Worm (Caenorhabditis elegans) whole organism, L3 larva: Measurements from ENCODE around the gene ZK688.5.

Experiments used
- R02D3.7 ChIP-seq: fragments of 150-350 bp; optimal IDR thresholded peaks from 2 replicates; lab custom pipeline; 2014; ENCODE audit warnings: missing biosample characterization, missing genetic modification characterization
- ZK546.5 ChIP-seq: sonication (generic microtip); optimal IDR thresholded peaks from 2 replicates; lab custom pipeline; 2017; ENCODE audit warnings: missing biosample characterization, missing genetic modification characterization
- aly-2 ChIP-seq: fragments of 150-350 bp; optimal IDR thresholded peaks from 2 replicates; lab custom pipeline; 2014; ENCODE audit warnings: missing biosample characterization, missing genetic modification characterization
- ama-1 ChIP-seq: fragments of 150-350 bp; optimal IDR thresholded peaks from 2 replicates; lab custom pipeline; 2018
- ceh-16 ChIP-seq: sonication (generic microtip); optimal IDR thresholded peaks from 2 replicates; lab custom pipeline; 2017; ENCODE audit warnings: missing biosample characterization, missing genetic modification characterization
- ceh-28 ChIP-seq: fragments of 150-350 bp; optimal IDR thresholded peaks from 2 replicates; lab custom pipeline; 2014; ENCODE audit warnings: missing biosample characterization, missing genetic modification reagents, missing genetic modification characterization
- ceh-82 ChIP-seq: fragments of 150-350 bp; optimal IDR thresholded peaks from 2 replicates; lab custom pipeline; 2014; ENCODE audit warnings: missing biosample characterization, missing genetic modification characterization
- ceh-9 ChIP-seq: sonication (generic microtip); optimal IDR thresholded peaks from 2 replicates; lab custom pipeline; 2018; ENCODE audit warnings: missing biosample characterization, missing genetic modification characterization
- daf-12 ChIP-seq: fragments of 150-350 bp; optimal IDR thresholded peaks from 2 replicates; lab custom pipeline; 2014; ENCODE audit warnings: missing biosample characterization, missing genetic modification reagents, missing genetic modification characterization
- egl-27 ChIP-seq: sonication (generic microtip); optimal IDR thresholded peaks from 4 replicates; lab custom pipeline; 2017; ENCODE audit warnings: missing biosample characterization, missing genetic modification reagents, missing genetic modification characterization
- elt-1 ChIP-seq: fragments of 150-350 bp; optimal IDR thresholded peaks from 2 replicates; lab custom pipeline; 2014; ENCODE audit warnings: missing biosample characterization, missing genetic modification characterization
- elt-2 ChIP-seq: sonication (generic microtip); optimal IDR thresholded peaks from 2 replicates; lab custom pipeline; 2016; ENCODE audit warnings: missing genetic modification reagents, mild to moderate bottlenecking, missing genetic modification characterization, missing compliant biosample characterization
- eor-1 ChIP-seq, 2 experiments: fragments of 150-350 bp; optimal IDR thresholded peaks; 2 replicates each; lab custom pipeline; 2014 to 2018; ENCODE audit warnings: missing biosample characterization in 2 of 2, missing genetic modification characterization in 2 of 2
- fkh-10 ChIP-seq: sonication (generic microtip); optimal IDR thresholded peaks from 2 replicates; lab custom pipeline; 2017; ENCODE audit warnings: missing biosample characterization, missing genetic modification reagents, missing genetic modification characterization
- fos-1 ChIP-seq: fragments of 150-350 bp; optimal IDR thresholded peaks from 2 replicates; lab custom pipeline; 2014; ENCODE audit warnings: missing biosample characterization, missing genetic modification characterization
- hmg-11 ChIP-seq: sonication (generic microtip); optimal IDR thresholded peaks from 2 replicates; lab custom pipeline; 2016; ENCODE audit warnings: missing genetic modification characterization, missing compliant biosample characterization
- jun-1 ChIP-seq: fragments of 150-350 bp; optimal IDR thresholded peaks from 2 replicates; lab custom pipeline; 2014; ENCODE audit warnings: missing biosample characterization, missing genetic modification reagents, missing genetic modification characterization
- lin-15B ChIP-seq: fragments of 150-350 bp; optimal IDR thresholded peaks from 2 replicates; lab custom pipeline; 2014; ENCODE audit warnings: missing biosample characterization, missing genetic modification characterization
- lin-39 ChIP-seq: fragments of 150-350 bp; optimal IDR thresholded peaks from 2 replicates; lab custom pipeline; 2018; ENCODE audit warnings: missing biosample characterization, missing genetic modification reagents, missing genetic modification characterization
- lsy-12 ChIP-seq: sonication (generic microtip); optimal IDR thresholded peaks from 2 replicates; lab custom pipeline; 2016; ENCODE audit warnings: mild to moderate bottlenecking, missing genetic modification characterization, missing compliant biosample characterization
- mdl-1 ChIP-seq: fragments of 150-350 bp; optimal IDR thresholded peaks from 2 replicates; lab custom pipeline; 2014; ENCODE audit warnings: missing biosample characterization, missing genetic modification characterization
- mml-1 ChIP-seq: fragments of 150-350 bp; sonication (generic microtip); optimal IDR thresholded peaks from 3 replicates; lab custom pipeline; 2014; ENCODE audit warnings: missing biosample characterization, missing genetic modification characterization
- nfya-1 ChIP-seq: sonication (generic microtip); optimal IDR thresholded peaks from 2 replicates; lab custom pipeline; 2017; ENCODE audit warnings: missing genetic modification characterization, mild to moderate bottlenecking, missing compliant biosample characterization, antibody characterized with exemption, moderate library complexity; ENCODE audit not compliant: insufficient read depth
- nhr-11 ChIP-seq: fragments of 150-350 bp; optimal IDR thresholded peaks from 2 replicates; lab custom pipeline; 2014; ENCODE audit warnings: missing biosample characterization, missing genetic modification characterization
- nhr-12 ChIP-seq: fragments of 150-350 bp; optimal IDR thresholded peaks from 2 replicates; lab custom pipeline; 2014; ENCODE audit warnings: missing biosample characterization, missing genetic modification characterization
- nhr-237 ChIP-seq: fragments of 150-350 bp; optimal IDR thresholded peaks from 2 replicates; lab custom pipeline; 2014; ENCODE audit warnings: missing biosample characterization, missing genetic modification characterization
- nhr-25 ChIP-seq: sonication (generic microtip); optimal IDR thresholded peaks from 2 replicates; lab custom pipeline; 2017; ENCODE audit warnings: missing biosample characterization, missing genetic modification characterization
- nhr-28 ChIP-seq: fragments of 150-350 bp; optimal IDR thresholded peaks from 2 replicates; lab custom pipeline; 2014; ENCODE audit warnings: missing biosample characterization, missing genetic modification characterization
- nhr-43 ChIP-seq: sonication (generic microtip); optimal IDR thresholded peaks from 2 replicates; lab custom pipeline; 2016; ENCODE audit warnings: mild to moderate bottlenecking, missing genetic modification characterization, missing compliant biosample characterization; ENCODE audit not compliant: poor library complexity, severe bottlenecking
- nhr-67 ChIP-seq: fragments of 150-350 bp; optimal IDR thresholded peaks from 2 replicates; lab custom pipeline; 2014; ENCODE audit warnings: missing biosample characterization, missing genetic modification characterization
- nhr-77 ChIP-seq: fragments of 150-350 bp; optimal IDR thresholded peaks from 2 replicates; lab custom pipeline; 2014; ENCODE audit warnings: missing biosample characterization, missing genetic modification characterization
- pha-4 ChIP-seq: fragments of 150-350 bp; optimal IDR thresholded peaks from 2 replicates; lab custom pipeline; 2014; ENCODE audit warnings: missing biosample characterization, missing genetic modification reagents, missing genetic modification characterization
- pqm-1 ChIP-seq: fragments of 150-350 bp; optimal IDR thresholded peaks from 2 replicates; lab custom pipeline; 2017; ENCODE audit warnings: missing biosample characterization, missing genetic modification characterization, inconsistent platforms
- sea-2 ChIP-seq: fragments of 150-350 bp; sonication (generic microtip); optimal IDR thresholded peaks from 4 replicates; lab custom pipeline; 2014; ENCODE audit warnings: missing biosample characterization, missing genetic modification reagents, missing genetic modification characterization
- skn-1 ChIP-seq: fragments of 150-350 bp; optimal IDR thresholded peaks from 2 replicates; lab custom pipeline; 2014; ENCODE audit warnings: missing biosample characterization, missing genetic modification characterization
- snpc-4 ChIP-seq: fragments of 150-350 bp; optimal IDR thresholded peaks from 2 replicates; lab custom pipeline; 2014; ENCODE audit warnings: missing biosample characterization, missing genetic modification characterization
- unc-62 ChIP-seq: fragments of 150-350 bp; sonication (generic microtip); optimal IDR thresholded peaks from 4 replicates; lab custom pipeline; 2014; ENCODE audit warnings: missing biosample characterization, missing genetic modification reagents, missing genetic modification characterization
- zag-1 ChIP-seq: fragments of 150-350 bp; optimal IDR thresholded peaks from 2 replicates; lab custom pipeline; 2014; ENCODE audit warnings: missing biosample characterization, missing genetic modification characterization
- ztf-11 ChIP-seq: fragments of 150-350 bp; optimal IDR thresholded peaks from 2 replicates; lab custom pipeline; 2014; ENCODE audit warnings: missing biosample characterization, missing genetic modification characterization
- ztf-4 ChIP-seq: fragments of 150-350 bp; optimal IDR thresholded peaks from 2 replicates; lab custom pipeline; 2014; ENCODE audit warnings: missing biosample characterization, missing genetic modification characterization

The ZK688.5 gene

DNA sequence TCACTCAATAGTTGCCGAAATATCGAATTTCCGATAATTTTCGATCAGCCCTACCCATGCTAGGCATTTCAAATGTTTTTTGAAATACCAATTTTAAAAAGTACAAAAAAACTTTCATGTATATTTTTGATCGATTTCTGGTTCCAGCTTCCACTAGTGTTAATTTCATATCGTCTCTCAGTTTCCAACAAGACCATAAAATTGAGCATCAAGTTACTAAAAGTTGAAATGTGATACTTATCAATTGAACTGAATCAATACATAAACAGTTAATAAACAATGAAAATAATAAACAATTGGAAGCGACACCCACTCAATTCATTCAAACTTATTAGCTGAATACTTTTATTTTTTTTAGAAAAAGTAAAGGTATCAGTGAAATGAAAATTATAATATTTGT lies 25.2 kb downstream of the ZK688.5 start, which contains the start of gene cup-4:
Gene cup-4, plus strand, starts transcription at position 301 of the 400 bp plus-strand sequence.
- no peak for TF ChIP-seq aly-2 (tag; lab: Kevin White, UChicago)
- no peak for TF ChIP-seq R02D3.7 (tag; lab: Kevin White, UChicago)
- no peak for TF ChIP-seq elt-2
- no peak for TF ChIP-seq mml-1 (tag; lab: Kevin White, UChicago)
- TF ChIP-seq zag-1 = no peak
- TF ChIP-seq pha-4 (tag; lab: Kevin White, UChicago) = no peak
- TF ChIP-seq nhr-237 = no peak
- TF ChIP-seq nhr-67 (tag; lab: Kevin White, UChicago) = no peak
- no peak for TF ChIP-seq sea-2 (GFP tag; lab: Kevin White, UChicago)
- no peak for TF ChIP-seq fkh-10 (GFP tag; lab: Kevin White, UChicago)
- no peak for TF ChIP-seq pqm-1 (tag; lab: Kevin White, UChicago)
- no peak for TF ChIP-seq nhr-43 (tag; lab: Kevin White, UChicago)
- no peak for TF ChIP-seq egl-27
- TF ChIP-seq ceh-82 (tag; lab: Kevin White, UChicago) = no peak
- TF ChIP-seq nhr-12 (tag; lab: Kevin White, UChicago) = no peak

- TF ChIP-seq ceh-16 (no peak), elt-2 (peak; percentile 57), pqm-1 (tag; lab: Kevin White, UChicago) (peak; percentile 37), skn-1 (tag; lab: Kevin White, UChicago) (no peak)
- TF ChIP-seq, all 47 proteins: peak for 2
These were observed 26.1 kb downstream of the ZK688.5 start, which contains the start of gene slc-17.3 for ce11 chrIII:7865238-7865761. slc-17.3 (minus strand) TSS chrIII:7865288.

DNA sequence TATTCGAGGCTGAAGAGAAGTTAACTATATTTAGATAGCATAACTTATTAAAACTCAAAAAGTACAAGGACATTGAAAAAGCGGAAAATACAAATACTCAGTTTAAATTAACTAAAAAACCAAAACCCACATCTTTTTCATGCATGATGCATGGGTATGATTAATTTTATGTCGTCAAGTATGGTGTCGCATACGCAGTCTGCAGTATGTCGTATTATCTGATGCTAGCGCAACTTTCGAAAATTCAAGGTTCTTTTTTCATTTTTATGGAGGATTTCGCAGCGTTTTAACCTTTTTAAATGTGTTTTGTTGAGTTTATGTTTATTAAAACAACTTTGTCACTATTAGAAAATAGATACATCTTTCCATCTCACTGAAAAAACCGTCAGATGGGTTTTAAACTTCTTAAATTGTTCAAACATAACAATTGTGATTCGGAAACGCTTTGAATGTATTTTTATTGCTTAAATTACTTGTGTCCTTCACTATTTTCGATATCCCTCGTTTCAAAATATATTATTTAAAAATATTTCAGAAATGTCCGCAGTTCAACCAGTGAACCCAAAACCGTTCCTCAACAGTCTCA lies 29.8 kb downstream of the ZK688.5 start, which contains the start of gene snr-5:
Gene snr-5, plus strand, starts transcription at position 536 of the 586 bp plus-strand sequence.
- peak; percentile 31 for TF ChIP-seq hmg-11 (tag; lab: Kevin White, UChicago)
- TF ChIP-seq daf-12 (tag; lab: Kevin White, UChicago) = no peak
- TF ChIP-seq nfya-1 (tag; lab: Kevin White, UChicago) = peak; percentile 40

ce11 chrIII:7860885-7861284 lies 30.5 kb downstream of the ZK688.5 start, which contains the start of gene cuc-1:
cuc-1 (minus strand) TSS chrIII:7860985.
- TF ChIP-seq nhr-11 (no peak), elt-2 (peak; percentile 31), jun-1 (tag; lab: Kevin White, UChicago) (no peak)

ce11 chrIII:7859313-7859712 lies 32.1 kb downstream of the ZK688.5 start, which contains the start of gene tomm-7:
tomm-7 (plus strand) TSS chrIII:7859613.
- TF ChIP-seq nhr-67 (tag; lab: Kevin White, UChicago) = no peak
- TF ChIP-seq lsy-12 (tag; lab: Kevin White, UChicago) = no peak
- TF ChIP-seq ceh-16 = no peak
- TF ChIP-seq mdl-1 (tag; lab: Kevin White, UChicago) = no peak
- TF ChIP-seq unc-62 (GFP tag; lab: Kevin White, UChicago) = no peak
- TF ChIP-seq ZK546.5 (tag; lab: Kevin White, UChicago) = no peak
- TF ChIP-seq hmg-11 (tag; lab: Kevin White, UChicago) = no peak
- no peak for TF ChIP-seq fos-1
- no peak for TF ChIP-seq jun-1 (tag; lab: Kevin White, UChicago)
- TF ChIP-seq nhr-25 = no peak
- TF ChIP-seq ztf-4 (tag; lab: Kevin White, UChicago) = no peak
- no peak for TF ChIP-seq nhr-77 (tag; lab: Kevin White, UChicago)
- no peak for TF ChIP-seq elt-1 (tag; lab: Kevin White, UChicago)

- TF ChIP-seq nhr-237 (no peak), pha-4 (tag; lab: Kevin White, UChicago) (peak; percentile 14), zag-1 (no peak), hmg-11 (tag; lab: Kevin White, UChicago) (peak; percentile 8), eor-1 (tag; optimal IDR thresholded peaks at IDR 0.05; lab: Kevin White, UChicago) (no peak), ztf-4 (tag; lab: Kevin White, UChicago) (no peak), lin-15B (tag; lab: Kevin White, UChicago) (peak; percentile 18), ceh-9 (tag; lab: Kevin White, UChicago) (no peak), nhr-28 (tag; lab: Kevin White, UChicago) (no peak), daf-12 (tag; lab: Kevin White, UChicago) (no peak), lin-39 (tag; lab: Kevin White, UChicago) (no peak), nfya-1 (tag; lab: Kevin White, UChicago) (peak; percentile 5), snpc-4 (tag; lab: Kevin White, UChicago) (no peak), elt-2 (peak; percentile 4), nhr-43 (tag; lab: Kevin White, UChicago) (peak; percentile 55), ztf-11 (tag; lab: Kevin White, UChicago) (no peak), R02D3.7 (tag; lab: Kevin White, UChicago) (no peak), ama-1 (lab: Kevin White, UChicago) (no peak), nhr-12 (tag; lab: Kevin White, UChicago) (no peak), ceh-28 (tag; lab: Kevin White, UChicago) (no peak)
These were observed 32.9 kb downstream of the ZK688.5 start, which contains the start of the genes coq-5 and ufm-1 for ce11 chrIII:7858407-7859029. coq-5 (minus strand) TSS chrIII:7858457. ufm-1 (plus strand) TSS chrIII:7858979.
